Worm (Caenorhabditis elegans) whole organism, late embryonic: ENCODE measurements around the gene acp-5.

Source experiments
- F13H6.1 ChIP-seq: sonication (generic microtip); optimal IDR thresholded peaks from 2 replicates; lab custom pipeline; 2016; ENCODE audit warnings: missing genetic modification characterization, missing compliant biosample characterization
- K02D7.2 ChIP-seq: sonication (generic microtip); optimal IDR thresholded peaks from 2 replicates; lab custom pipeline; 2017; ENCODE audit warnings: mild to moderate bottlenecking, missing genetic modification characterization, missing compliant biosample characterization
- T23F11.4 ChIP-seq: fragments of 200-800 bp; sonication (Bioruptor generic); optimal IDR thresholded peaks from 2 replicates; lab custom pipeline; 2018; ENCODE audit warnings: mild to moderate bottlenecking, missing genetic modification characterization, missing compliant biosample characterization
- ahr-1 ChIP-seq: sonication (generic microtip); optimal IDR thresholded peaks from 2 replicates; lab custom pipeline; 2016; ENCODE audit warnings: missing genetic modification characterization, missing compliant biosample characterization
- ama-1 ChIP-seq: fragments of 150-350 bp; optimal IDR thresholded peaks from 2 replicates; lab custom pipeline; 2014
- ceh-14 ChIP-seq: sonication (generic microtip); optimal IDR thresholded peaks from 2 replicates; lab custom pipeline; 2016; ENCODE audit warnings: missing genotype, missing genetic modification characterization, missing compliant biosample characterization
- ceh-18 ChIP-seq: sonication (generic microtip); optimal IDR thresholded peaks from 2 replicates; lab custom pipeline; 2016; ENCODE audit warnings: missing genetic modification characterization, missing compliant biosample characterization
- ceh-19 ChIP-seq: fragments of 200-800 bp; sonication (Bioruptor generic); optimal IDR thresholded peaks from 2 replicates; lab custom pipeline; 2018; ENCODE audit warnings: mild to moderate bottlenecking, missing genetic modification characterization, missing compliant biosample characterization
- ceh-2 ChIP-seq: sonication (generic microtip); optimal IDR thresholded peaks from 2 replicates; lab custom pipeline; 2016; ENCODE audit warnings: missing genotype, missing genetic modification characterization, missing compliant biosample characterization
- ceh-22 ChIP-seq: sonication (generic microtip); optimal IDR thresholded peaks from 2 replicates; lab custom pipeline; 2017; ENCODE audit warnings: missing biosample characterization, missing genetic modification characterization
- ceh-24 ChIP-seq: sonication (generic microtip); optimal IDR thresholded peaks from 2 replicates; lab custom pipeline; 2016; ENCODE audit warnings: mild to moderate bottlenecking, missing genetic modification characterization, missing compliant biosample characterization
- ceh-31 ChIP-seq: sonication (generic microtip); optimal IDR thresholded peaks from 2 replicates; lab custom pipeline; 2016; ENCODE audit warnings: missing genetic modification characterization, missing compliant biosample characterization
- ceh-34 ChIP-seq: sonication (generic microtip); optimal IDR thresholded peaks from 2 replicates; lab custom pipeline; 2016; ENCODE audit warnings: mild to moderate bottlenecking, missing genetic modification characterization, missing compliant biosample characterization
- ceh-45 ChIP-seq: fragments of 200-800 bp; sonication (Bioruptor generic); IDR thresholded peaks from 2 replicates; pipeline ENCODE4 v1.3.6; 2022; ENCODE audit warnings: missing genetic modification reagents, missing genetic modification characterization, missing compliant biosample characterization
- ceh-6 ChIP-seq: fragments of 200-800 bp; sonication (Bioruptor generic); optimal IDR thresholded peaks from 2 replicates; lab custom pipeline; 2018; ENCODE audit warnings: mild to moderate bottlenecking, missing genetic modification characterization, missing compliant biosample characterization
- che-1 ChIP-seq: sonication (generic microtip); optimal IDR thresholded peaks from 2 replicates; lab custom pipeline; 2016; ENCODE audit warnings: mild to moderate bottlenecking, missing genetic modification characterization, missing compliant biosample characterization
- dmd-4 ChIP-seq: sonication (generic microtip); optimal IDR thresholded peaks from 2 replicates; lab custom pipeline; 2016; ENCODE audit warnings: borderline replicate concordance, missing genetic modification characterization, missing compliant biosample characterization
- dve-1 ChIP-seq: sonication (generic microtip); optimal IDR thresholded peaks from 2 replicates; lab custom pipeline; 2017; ENCODE audit warnings: antibody characterized with exemption, mild to moderate bottlenecking, missing genetic modification characterization, missing compliant biosample characterization
- elt-2 ChIP-seq: sonication (generic microtip); optimal IDR thresholded peaks from 2 replicates; lab custom pipeline; 2016; ENCODE audit warnings: missing genetic modification reagents, missing genetic modification characterization, missing compliant biosample characterization
- elt-4 ChIP-seq: sonication (generic microtip); optimal IDR thresholded peaks from 2 replicates; lab custom pipeline; 2016; ENCODE audit warnings: missing genetic modification characterization, missing compliant biosample characterization
- ets-4 ChIP-seq: sonication (generic microtip); optimal IDR thresholded peaks from 2 replicates; lab custom pipeline; 2016; ENCODE audit warnings: missing genetic modification characterization, missing compliant biosample characterization
- eyg-1 ChIP-seq: sonication (generic microtip); optimal IDR thresholded peaks from 2 replicates; lab custom pipeline; 2016; ENCODE audit warnings: missing genotype, missing genetic modification characterization, missing compliant biosample characterization
- fkh-6 ChIP-seq: sonication (generic microtip); optimal IDR thresholded peaks from 2 replicates; lab custom pipeline; 2016; ENCODE audit warnings: missing genetic modification characterization, missing compliant biosample characterization
- hlh-6 ChIP-seq: sonication (generic microtip); optimal IDR thresholded peaks from 2 replicates; lab custom pipeline; 2016; ENCODE audit warnings: missing genotype, missing genetic modification characterization, missing compliant biosample characterization
- hlh-8 ChIP-seq: sonication (generic microtip); optimal IDR thresholded peaks from 2 replicates; lab custom pipeline; 2016; ENCODE audit warnings: missing genotype, missing genetic modification characterization, missing compliant biosample characterization
- lim-6 ChIP-seq: sonication (generic microtip); optimal IDR thresholded peaks from 2 replicates; lab custom pipeline; 2016; ENCODE audit warnings: missing genetic modification characterization, missing compliant biosample characterization
- lin-11 ChIP-seq: fragments of 200-800 bp; sonication (Bioruptor generic); optimal IDR thresholded peaks from 2 replicates; lab custom pipeline; 2018; ENCODE audit warnings: mild to moderate bottlenecking, missing genetic modification characterization, missing compliant biosample characterization
- nhr-11 ChIP-seq: fragments of 150-350 bp; optimal IDR thresholded peaks from 2 replicates; lab custom pipeline; 2014; ENCODE audit warnings: missing biosample characterization, missing genetic modification characterization
- npax-4 ChIP-seq: sonication (generic microtip); optimal IDR thresholded peaks from 2 replicates; lab custom pipeline; 2016; ENCODE audit warnings: missing genetic modification characterization, missing compliant biosample characterization
- odd-2 ChIP-seq: sonication (generic microtip); optimal IDR thresholded peaks from 2 replicates; lab custom pipeline; 2017; ENCODE audit warnings: antibody characterized with exemption, mild to moderate bottlenecking, missing genetic modification characterization, missing compliant biosample characterization
- pat-9 ChIP-seq: fragments of 200-800 bp; sonication (Bioruptor generic); optimal IDR thresholded peaks from 2 replicates; lab custom pipeline; 2018; ENCODE audit warnings: mild to moderate bottlenecking, missing genetic modification characterization, moderate library complexity, missing compliant biosample characterization
- pqm-1 ChIP-seq: sonication (generic microtip); optimal IDR thresholded peaks from 2 replicates; lab custom pipeline; 2016; ENCODE audit warnings: missing genetic modification characterization, missing compliant biosample characterization
- pros-1 ChIP-seq: fragments of 150-350 bp; optimal IDR thresholded peaks from 2 replicates; lab custom pipeline; 2014; ENCODE audit warnings: missing biosample characterization, missing genetic modification reagents, missing genetic modification characterization
- ref-2 ChIP-seq: sonication (generic microtip); optimal IDR thresholded peaks from 2 replicates; lab custom pipeline; 2016; ENCODE audit warnings: missing genetic modification characterization, missing compliant biosample characterization
- syd-9 ChIP-seq: sonication (generic microtip); optimal IDR thresholded peaks from 2 replicates; lab custom pipeline; 2016; ENCODE audit warnings: mild to moderate bottlenecking, missing genetic modification characterization, moderate library complexity, missing compliant biosample characterization
- tbx-7 ChIP-seq: sonication (generic microtip); optimal IDR thresholded peaks from 2 replicates; lab custom pipeline; 2016; ENCODE audit warnings: missing genotype, missing genetic modification characterization, missing compliant biosample characterization
- ttx-3 ChIP-seq: sonication (generic microtip); optimal IDR thresholded peaks from 2 replicates; lab custom pipeline; 2016; ENCODE audit warnings: missing genetic modification reagents, missing genetic modification characterization, missing compliant biosample characterization
- unc-42 ChIP-seq: sonication (generic microtip); optimal IDR thresholded peaks from 2 replicates; lab custom pipeline; 2016; ENCODE audit warnings: missing genotype, missing genetic modification characterization, missing compliant biosample characterization
- unc-55 ChIP-seq: sonication (generic microtip); optimal IDR thresholded peaks from 2 replicates; lab custom pipeline; 2017; ENCODE audit warnings: missing biosample characterization, missing genetic modification reagents, missing genetic modification characterization
- ztf-16 ChIP-seq: sonication (generic microtip); optimal IDR thresholded peaks from 2 replicates; lab custom pipeline; 2017; ENCODE audit warnings: missing genetic modification characterization, missing compliant biosample characterization

The acp-5 gene

ce11 chrX:5801156-5801592 lies 28.1 kb upstream of the acp-5 start (continued):
- peak; percentile 89 for TF ChIP-seq dve-1
- peak; percentile 95 for TF ChIP-seq ceh-14
- peak; percentile 87 for TF ChIP-seq pat-9 (tag; lab: Kevin White, UChicago)
- TF ChIP-seq ahr-1 (tag; lab: Kevin White, UChicago): peak; percentile 74
- peak; percentile 79 for TF ChIP-seq K02D7.2 (tag; lab: Kevin White, UChicago)
- peak; percentile 52 for TF ChIP-seq ceh-24
- TF ChIP-seq T23F11.4 (GFP tag; lab: Kevin White, UChicago): peak; percentile 81
- peak; percentile 55 for TF ChIP-seq eyg-1 (tag; lab: Kevin White, UChicago)
- peak; percentile 82 for TF ChIP-seq che-1
- peak; percentile 77 for TF ChIP-seq hlh-6 (tag; lab: Kevin White, UChicago)
- peak; percentile 86 for TF ChIP-seq syd-9 (tag; lab: Kevin White, UChicago)
- TF ChIP-seq ceh-45: peak; percentile 83
- TF ChIP-seq ceh-19 (GFP tag; lab: Kevin White, UChicago): peak; percentile 92
- peak; percentile 84 for TF ChIP-seq fkh-6
- no peak for TF ChIP-seq elt-4 (tag; lab: Kevin White, UChicago)
- TF ChIP-seq nhr-11: no peak

DNA sequence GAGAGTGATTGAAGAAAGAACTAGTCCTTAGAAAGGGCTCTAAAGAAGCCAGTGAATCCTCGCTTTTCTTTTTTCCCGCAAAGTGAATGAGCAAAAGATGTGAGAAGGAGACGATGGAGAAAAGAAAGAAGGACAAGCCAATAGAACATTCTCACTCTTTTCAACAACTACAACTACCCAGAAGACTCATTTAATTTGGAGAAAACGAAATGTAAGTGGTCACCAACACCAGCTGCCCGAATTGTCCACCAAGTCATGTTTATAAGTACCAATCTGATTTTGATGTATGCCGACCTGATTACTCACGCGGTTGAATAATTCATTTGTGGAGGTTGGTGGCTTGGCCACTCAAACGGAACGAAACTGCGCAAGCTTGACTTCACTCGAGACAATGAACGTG lies 26.7 kb upstream of the acp-5 start:
- peak; percentile 49 for TF ChIP-seq ceh-31
- TF ChIP-seq T23F11.4 (GFP tag; lab: Kevin White, UChicago): no peak
- TF ChIP-seq unc-42 (tag; lab: Kevin White, UChicago): peak; percentile 65

DNA sequence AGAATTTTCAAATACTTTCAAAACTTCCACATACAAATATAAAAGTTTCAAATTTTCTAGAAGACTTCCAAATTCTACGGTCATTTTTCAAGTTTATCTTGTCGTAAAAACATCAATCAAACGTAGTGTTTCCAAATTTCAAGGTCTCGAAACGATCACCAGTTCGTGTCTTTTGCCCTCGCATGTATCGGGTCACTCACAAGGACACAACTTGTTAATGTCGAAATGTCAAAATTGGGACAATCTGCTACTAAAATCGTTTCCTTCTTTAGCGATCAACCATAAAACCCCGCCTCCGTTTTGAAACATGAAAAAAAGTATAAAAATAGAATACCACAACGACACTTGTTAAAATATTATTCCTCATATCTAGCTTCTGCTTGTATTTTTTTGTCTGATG lies 25.7 kb upstream of the acp-5 start:
- TF ChIP-seq fkh-6 (no peak), ceh-22 (tag; lab: Kevin White, UChicago) (no peak), unc-55 (no peak), ceh-6 (no peak), pqm-1 (tag; lab: Kevin White, UChicago) (no peak), hlh-8 (no peak)

DNA sequence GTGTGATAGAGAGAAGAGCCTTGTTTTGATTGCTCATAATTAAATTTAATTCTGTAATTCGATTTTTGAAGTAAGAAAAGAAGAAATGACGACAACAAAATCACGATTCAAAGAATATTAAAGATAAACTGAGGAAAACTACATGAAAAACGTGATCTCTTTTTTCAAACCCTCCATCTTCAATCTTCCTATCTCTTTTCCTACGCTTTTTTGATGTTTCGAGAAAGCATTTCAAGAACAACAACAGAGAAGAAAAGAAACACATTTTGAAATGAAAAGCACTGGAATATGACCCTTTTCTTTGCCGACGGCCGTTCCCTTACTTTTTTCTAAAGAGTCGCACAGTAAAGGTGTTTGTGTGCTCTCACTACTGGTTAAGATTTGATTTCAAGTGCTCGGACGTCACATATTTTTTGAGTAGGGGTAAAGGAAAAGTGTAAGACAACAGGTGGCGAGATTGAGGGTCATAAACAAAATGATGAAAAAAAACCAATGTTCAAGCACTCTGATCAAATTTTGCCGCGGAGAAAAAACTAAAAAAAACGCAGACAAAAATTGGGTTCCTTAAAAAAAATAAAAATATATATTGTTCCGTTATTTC lies 23.3 kb upstream of the acp-5 start, which contains the start of gene F13D11.3:
TSS of gene F13D11.3 (minus strand) at position 51 of the 601 bp plus-strand sequence.
- no peak for TF ChIP-seq ceh-34 (tag; lab: Kevin White, UChicago)
- no peak for TF ChIP-seq ref-2
- no peak for TF ChIP-seq npax-4 (tag; lab: Kevin White, UChicago)
- no peak for TF ChIP-seq ceh-22 (tag; lab: Kevin White, UChicago)
- TF ChIP-seq ceh-2: no peak
- TF ChIP-seq F13H6.1 (tag; lab: Kevin White, UChicago): no peak
- TF ChIP-seq che-1: no peak
- no peak for TF ChIP-seq ceh-6
- TF ChIP-seq hlh-6 (tag; lab: Kevin White, UChicago): no peak
- no peak for TF ChIP-seq tbx-7
- TF ChIP-seq fkh-6: no peak
- no peak for TF ChIP-seq pros-1 (tag; lab: Kevin White, UChicago)
- no peak for TF ChIP-seq ttx-3
- no peak for TF ChIP-seq elt-2 (tag; lab: Kevin White, UChicago)
- no peak for TF ChIP-seq syd-9 (tag; lab: Kevin White, UChicago)
- no peak for TF ChIP-seq ets-4

DNA sequence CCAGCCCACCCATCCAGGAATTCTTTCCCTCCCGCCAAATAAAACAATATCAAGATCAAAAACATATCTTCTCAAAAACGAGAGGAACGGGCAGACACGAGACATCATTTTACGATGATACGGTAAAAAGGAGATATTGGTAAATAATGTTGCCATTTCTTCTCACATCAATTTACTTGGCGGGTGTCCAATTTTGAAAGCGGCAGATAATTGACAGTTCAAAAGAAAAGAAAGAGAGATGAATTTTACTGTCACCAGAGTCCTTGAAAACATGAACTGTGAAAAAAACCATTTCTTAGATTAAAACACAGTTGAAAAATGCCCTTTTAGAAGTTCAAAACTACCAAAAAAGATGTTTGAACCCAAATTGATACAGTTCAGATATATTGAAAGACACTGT lies 18.6 kb upstream of the acp-5 start:
- TF ChIP-seq ama-1 (no peak), ceh-19 (GFP tag; lab: Kevin White, UChicago) (no peak), nhr-11 (no peak), lim-6 (tag; lab: Kevin White, UChicago) (no peak), lin-11 (tag; lab: Kevin White, UChicago) (no peak), dmd-4 (tag; lab: Kevin White, UChicago) (no peak), ceh-18 (tag; lab: Kevin White, UChicago) (no peak), ceh-6 (no peak), odd-2 (tag; lab: Kevin White, UChicago) (no peak), ztf-16 (no peak), pqm-1 (tag; lab: Kevin White, UChicago) (no peak), ref-2 (no peak)
